Fruit fly (Drosophila melanogaster) whole organism, embryonic: Measurements from ENCODE around the gene CG6785.

Experiments used
- Ada2b ChIP-seq: fragments of 200-800 bp; sonication (Bioruptor generic); IDR thresholded peaks from 2 replicates; pipeline ENCODE4 v1.3.6; 2022; ENCODE audit warnings: missing biosample characterization, missing genetic modification characterization
- Aef1 ChIP-seq: fragments of 200-800 bp; sonication (Bioruptor generic); IDR thresholded peaks from 3 replicates; pipeline ENCODE4 v1.3.6; 2022; ENCODE audit warnings: missing biosample characterization, missing genetic modification characterization
- Atf-2 ChIP-seq: fragments of 200-800 bp; sonication (Bioruptor generic); optimal IDR thresholded peaks from 2 replicates; lab custom pipeline; 2016; ENCODE audit warnings: missing biosample characterization, missing genetic modification characterization
- BtbVII ChIP-seq: fragments of 200-800 bp; sonication (Bioruptor generic); optimal IDR thresholded peaks from 3 replicates; lab custom pipeline; 2017; ENCODE audit warnings: missing biosample characterization, mild to moderate bottlenecking, missing genetic modification characterization
- CG1024 ChIP-seq: fragments of 200-800 bp; sonication (Bioruptor generic); IDR thresholded peaks from 2 replicates; pipeline ENCODE4 v1.3.6; 2022; ENCODE audit warnings: missing biosample characterization, missing genetic modification characterization
- CG11085 ChIP-seq: fragments of 200-800 bp; sonication (Bioruptor generic); IDR thresholded peaks from 2 replicates; pipeline ENCODE4 v1.3.6; 2022; ENCODE audit warnings: missing biosample characterization, missing genetic modification characterization
- CG11398 ChIP-seq: fragments of 200-800 bp; sonication (Bioruptor generic); optimal IDR thresholded peaks from 2 replicates; lab custom pipeline; 2016; ENCODE audit warnings: missing biosample characterization, missing genetic modification characterization
- CG11696 ChIP-seq: fragments of 200-800 bp; sonication (Bioruptor generic); IDR thresholded peaks from 2 replicates; pipeline ENCODE4 v1.3.6; 2022; ENCODE audit warnings: missing biosample characterization, missing genetic modification characterization
- CG12219 ChIP-seq: fragments of 200-800 bp; sonication (Bioruptor generic); optimal IDR thresholded peaks from 3 replicates; lab custom pipeline; 2018; ENCODE audit warnings: missing biosample characterization, mild to moderate bottlenecking, missing genetic modification characterization
- CG14667 ChIP-seq: fragments of 200-800 bp; sonication (Bioruptor generic); IDR thresholded peaks from 2 replicates; pipeline ENCODE4 v1.3.6; 2022; ENCODE audit warnings: missing biosample characterization, missing genetic modification characterization
- CG14710 ChIP-seq: fragments of 200-800 bp; sonication (Bioruptor generic); optimal IDR thresholded peaks from 3 replicates; lab custom pipeline; 2019; ENCODE audit warnings: missing biosample characterization, mild to moderate bottlenecking, missing genetic modification characterization, moderate library complexity
- CG14860 ChIP-seq: fragments of 200-800 bp; sonication (Bioruptor generic); IDR thresholded peaks from 3 replicates; pipeline ENCODE4 v1.3.6; 2022; ENCODE audit warnings: missing biosample characterization, missing genetic modification characterization; ENCODE audit not compliant: partially characterized antibody
- CG1602 ChIP-seq: fragments of 200-800 bp; sonication (Bioruptor generic); optimal IDR thresholded peaks from 3 replicates; lab custom pipeline; 2016; ENCODE audit warnings: missing biosample characterization, missing genetic modification characterization
- CG1647 ChIP-seq: fragments of 200-800 bp; sonication (Bioruptor generic); optimal IDR thresholded peaks from 3 replicates; lab custom pipeline; 2016; ENCODE audit warnings: missing biosample characterization, missing genetic modification characterization
- CG16813 ChIP-seq: fragments of 200-800 bp; sonication (Bioruptor generic); IDR thresholded peaks from 3 replicates; pipeline ENCODE4 v1.3.6; 2022; ENCODE audit warnings: missing biosample characterization, missing genetic modification characterization; ENCODE audit not compliant: partially characterized antibody
- CG2129 ChIP-seq: fragments of 200-800 bp; sonication (Bioruptor generic); IDR thresholded peaks from 2 replicates; pipeline ENCODE4 v1.3.6; 2022; ENCODE audit warnings: missing biosample characterization, missing genetic modification characterization; ENCODE audit not compliant: partially characterized antibody
- CG31388 ChIP-seq: fragments of 200-800 bp; sonication (Bioruptor generic); optimal IDR thresholded peaks from 2 replicates; lab custom pipeline; 2016; ENCODE audit warnings: missing biosample characterization, missing genetic modification characterization
- CG34224 ChIP-seq: fragments of 200-800 bp; sonication (Bioruptor generic); IDR thresholded peaks from 3 replicates; pipeline ENCODE4 v1.3.6; 2022; ENCODE audit warnings: missing biosample characterization, missing genetic modification characterization; ENCODE audit not compliant: partially characterized antibody
- CG43689 ChIP-seq: fragments of 200-800 bp; sonication (Bioruptor generic); IDR thresholded peaks from 2 replicates; pipeline ENCODE4 v1.3.6; 2022; ENCODE audit warnings: missing biosample characterization, missing genetic modification characterization
- CG4404 ChIP-seq: fragments of 200-800 bp; sonication (Bioruptor generic); IDR thresholded peaks from 2 replicates; pipeline ENCODE4 v1.3.6; 2022; ENCODE audit warnings: missing biosample characterization, missing genetic modification characterization
- CG7372 ChIP-seq: fragments of 200-800 bp; sonication (Bioruptor generic); IDR thresholded peaks from 2 replicates; pipeline ENCODE4 v1.3.6; 2022; ENCODE audit warnings: missing biosample characterization, missing genetic modification characterization
- CG7987 ChIP-seq: fragments of 200-800 bp; sonication (Bioruptor generic); optimal IDR thresholded peaks from 2 replicates; lab custom pipeline; 2018; ENCODE audit warnings: missing biosample characterization, mild to moderate bottlenecking, missing genetic modification characterization, moderate library complexity
- D19A ChIP-seq: fragments of 200-800 bp; optimal IDR thresholded peaks from 3 replicates; lab custom pipeline; 2019; ENCODE audit warnings: missing biosample characterization, mild to moderate bottlenecking, missing genetic modification characterization, moderate library complexity
- Dll ChIP-seq: fragments of 200-800 bp; sonication (Bioruptor generic); IDR thresholded peaks from 4 replicates; pipeline ENCODE4 v1.3.6; 2022; ENCODE audit warnings: missing biosample characterization, missing genetic modification characterization; ENCODE audit not compliant: partially characterized antibody
- HLH3B ChIP-seq: fragments of 200-800 bp; sonication (Bioruptor generic); IDR thresholded peaks from 2 replicates; pipeline ENCODE4 v1.3.6; 2022; ENCODE audit warnings: missing biosample characterization, missing genetic modification characterization
- Nf-YA ChIP-seq: fragments of 200-800 bp; sonication (Bioruptor generic); IDR thresholded peaks from 2 replicates; pipeline ENCODE4 v1.3.6; 2022; ENCODE audit warnings: missing biosample characterization, missing genetic modification characterization
- Oaz ChIP-seq: fragments of 200-800 bp; sonication (Bioruptor generic); IDR thresholded peaks from 2 replicates; pipeline ENCODE4 v1.3.6; 2022; ENCODE audit warnings: missing biosample characterization, missing genetic modification characterization
- PHDP ChIP-seq: fragments of 200-800 bp; sonication (Bioruptor generic); optimal IDR thresholded peaks from 3 replicates; lab custom pipeline; 2018; ENCODE audit warnings: missing biosample characterization, mild to moderate bottlenecking, missing genetic modification characterization, moderate library complexity
- Spps ChIP-seq: fragments of 200-800 bp; sonication (Bioruptor generic); optimal IDR thresholded peaks from 2 replicates; lab custom pipeline; 2018; ENCODE audit warnings: missing biosample characterization, mild to moderate bottlenecking, missing genetic modification characterization
- Xbp1 ChIP-seq: fragments of 200-800 bp; sonication (Bioruptor generic); optimal IDR thresholded peaks from 3 replicates; lab custom pipeline; 2016; ENCODE audit warnings: missing biosample characterization, mild to moderate bottlenecking, missing genetic modification characterization
- aop ChIP-seq: fragments of 200-800 bp; sonication (Bioruptor generic); IDR thresholded peaks from 2 replicates; pipeline ENCODE4 v1.3.6; 2022; ENCODE audit warnings: missing biosample characterization, missing genetic modification characterization
- ara ChIP-seq: fragments of 200-800 bp; sonication (Bioruptor generic); IDR thresholded peaks from 2 replicates; pipeline ENCODE4 v1.3.6; 2022; ENCODE audit warnings: missing biosample characterization, missing genetic modification characterization
- az2 ChIP-seq: fragments of 200-800 bp; sonication (Bioruptor generic); optimal IDR thresholded peaks from 3 replicates; lab custom pipeline; 2016; ENCODE audit warnings: missing biosample characterization, missing genetic modification characterization
- cad ChIP-seq: fragments of >200 bp; optimal IDR thresholded peaks from 2 replicates; lab custom pipeline; 2017; ENCODE audit warnings: missing biosample characterization, missing genetic modification characterization
- cato ChIP-seq: fragments of 200-800 bp; sonication (Bioruptor generic); optimal IDR thresholded peaks from 2 replicates; lab custom pipeline; 2016; ENCODE audit warnings: missing biosample characterization, missing genetic modification characterization, borderline replicate concordance
- dan ChIP-seq: fragments of 200-800 bp; sonication (Bioruptor generic); IDR thresholded peaks from 2 replicates; pipeline ENCODE4 v1.3.6; 2022; ENCODE audit warnings: missing biosample characterization, missing genetic modification characterization
- gce ChIP-seq: fragments of 200-800 bp; sonication (Bioruptor generic); IDR thresholded peaks from 3 replicates; pipeline ENCODE4 v1.3.6; 2022; ENCODE audit warnings: missing biosample characterization, missing genetic modification characterization
- gcm2 ChIP-seq: fragments of 200-800 bp; sonication (Bioruptor generic); optimal IDR thresholded peaks from 2 replicates; lab custom pipeline; 2016; ENCODE audit warnings: missing biosample characterization, missing genetic modification characterization
- luna ChIP-seq: fragments of 200-800 bp; sonication (Bioruptor generic); optimal IDR thresholded peaks from 2 replicates; lab custom pipeline; 2016; ENCODE audit warnings: missing biosample characterization, missing genetic modification characterization
- mld ChIP-seq: fragments of 200-800 bp; sonication (Bioruptor generic); IDR thresholded peaks from 3 replicates; pipeline ENCODE4 v1.3.6; 2022; ENCODE audit warnings: missing biosample characterization, missing genetic modification characterization; ENCODE audit not compliant: partially characterized antibody
- nmo ChIP-seq: fragments of 200-800 bp; sonication (Bioruptor generic); optimal IDR thresholded peaks from 2 replicates; lab custom pipeline; 2018; ENCODE audit warnings: missing biosample characterization, mild to moderate bottlenecking, missing genetic modification characterization, moderate library complexity
- p53 ChIP-seq: fragments of 200-800 bp; sonication (Bioruptor generic); optimal IDR thresholded peaks from 2 replicates; lab custom pipeline; 2016; ENCODE audit warnings: missing biosample characterization, missing genetic modification characterization
- pita ChIP-seq: fragments of 200-800 bp; sonication (Bioruptor generic); optimal IDR thresholded peaks from 2 replicates; lab custom pipeline; 2017; ENCODE audit warnings: missing biosample characterization, mild to moderate bottlenecking, missing genetic modification characterization
- pros ChIP-seq: fragments of 200-800 bp; sonication (Bioruptor generic); optimal IDR thresholded peaks from 3 replicates; lab custom pipeline; 2019; ENCODE audit warnings: missing biosample characterization, mild to moderate bottlenecking, missing genetic modification characterization, moderate library complexity
- shn ChIP-seq: fragments of 200-800 bp; sonication (Bioruptor generic); optimal IDR thresholded peaks from 3 replicates; lab custom pipeline; 2016; ENCODE audit warnings: missing biosample characterization, missing genetic modification characterization
- sisA ChIP-seq: fragments of 200-800 bp; sonication (Bioruptor generic); IDR thresholded peaks from 2 replicates; pipeline ENCODE4 v1.3.6; 2022; ENCODE audit warnings: missing biosample characterization, missing genetic modification characterization
- slbo ChIP-seq: fragments of 200-800 bp; sonication (Bioruptor generic); IDR thresholded peaks from 2 replicates; pipeline ENCODE4 v1.3.6; 2022; ENCODE audit warnings: missing biosample characterization, missing genetic modification characterization
- tll ChIP-seq, 2 experiments: fragments of 200-800 bp in 1 of 2; fragments of >200 bp in 1 of 2; sonication (Bioruptor generic) in 1 of 2; optimal IDR thresholded peaks; 2 replicates each; lab custom pipeline; 2017 to 2019; ENCODE audit warnings: missing biosample characterization in 2 of 2, missing genetic modification characterization in 2 of 2, mild to moderate bottlenecking in 1 of 2, moderate library complexity in 1 of 2

The CG6785 gene

DNA sequence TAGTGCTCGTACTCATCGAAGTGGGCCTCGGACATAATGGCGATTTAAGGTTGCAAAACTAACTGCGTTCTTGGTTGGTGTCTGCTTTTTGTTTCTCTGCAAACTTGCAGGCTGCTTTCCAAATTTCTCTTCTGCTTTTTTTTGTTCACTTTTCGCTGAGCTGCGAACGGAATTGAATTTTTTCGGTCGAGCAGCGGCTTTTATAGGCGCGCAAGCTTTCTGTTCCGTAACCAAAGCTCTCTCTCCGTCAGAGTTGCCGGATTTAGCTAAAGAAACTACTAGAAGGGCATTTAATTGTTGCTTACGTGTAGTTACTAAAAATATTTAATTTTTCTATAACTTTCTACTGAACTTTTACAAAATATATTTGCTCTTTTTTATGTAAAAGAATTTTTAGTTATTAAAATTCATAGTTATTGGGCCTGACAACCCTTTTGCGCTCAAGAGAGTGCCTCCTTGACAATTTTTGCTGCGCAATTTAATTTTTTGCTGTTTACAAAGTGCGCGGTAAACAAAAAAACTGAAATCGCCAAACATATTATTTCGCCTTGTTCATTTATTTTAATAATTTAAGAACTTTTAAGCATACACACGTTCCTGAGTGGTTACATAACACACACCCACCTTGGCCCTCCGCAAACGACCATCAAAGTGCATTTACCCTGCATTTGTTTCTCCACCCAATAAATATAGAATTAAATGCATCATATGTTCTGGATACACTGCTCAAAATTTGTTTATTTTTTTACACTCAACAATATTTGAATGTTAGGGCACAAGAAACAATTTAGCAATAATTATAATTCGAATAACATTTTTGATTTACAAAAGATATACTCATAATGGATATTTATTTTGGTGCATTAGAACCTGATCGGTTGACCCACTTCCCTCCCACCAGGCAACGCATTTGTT is 1.2 kb upstream of the CG6785 start, which contains the start of gene CG6770 (continued):
- TF ChIP-seq gce (GFP tag; lab: Robert Waterston, UW), result peak; percentile 71
- peak; percentile 54 for TF ChIP-seq az2 (GFP tag; lab: Kevin White, UChicago)
- TF ChIP-seq luna, result no peak
- no peak for TF ChIP-seq CG14860 (GFP tag; lab: Robert Waterston, UW)
- TF ChIP-seq CG14667, result peak; percentile 60; the same call in 1 of the 2 replicates
- peak; percentile 58 for TF ChIP-seq CG12219 (GFP tag; lab: Kevin White, UChicago)
- peak; percentile 80 for TF ChIP-seq Ada2b (GFP tag; lab: Robert Waterston, UW)
- TF ChIP-seq gcm2 (GFP tag; lab: Kevin White, UChicago), result peak; percentile 8
- TF ChIP-seq CG7987 (GFP tag; lab: Kevin White, UChicago), result peak; percentile 42
- peak; percentile 71 for TF ChIP-seq Xbp1 (GFP tag; lab: Kevin White, UChicago)
- TF ChIP-seq dan (GFP tag; lab: Robert Waterston, UW), result no peak
- TF ChIP-seq slbo, result peak; percentile 85
- TF ChIP-seq Spps (tag; lab: Kevin White, UChicago), result peak; percentile 49
- peak; percentile 56 for TF ChIP-seq nmo (GFP tag; lab: Kevin White, UChicago)
- peak; percentile 55 for TF ChIP-seq Nf-YA
- peak; percentile 67; the same call in 1 of the 2 replicates for TF ChIP-seq CG7372 (GFP tag; lab: Robert Waterston, UW)
- peak; percentile 57; the same call in 1 of the 2 replicates for TF ChIP-seq CG4404
- peak; percentile 57 for TF ChIP-seq CG1647 (GFP tag; lab: Kevin White, UChicago)
- TF ChIP-seq cato (GFP tag; lab: Kevin White, UChicago), result peak; percentile 39
- TF ChIP-seq mld, result 0 out of 3 replicates have a peak, but pooled peaks have one; percentile 19
- no peak for TF ChIP-seq Atf-2 (GFP tag; lab: Kevin White, UChicago)
- TF ChIP-seq CG1602, result peak; percentile 39
- TF ChIP-seq CG11398 (GFP tag; lab: Kevin White, UChicago), result peak; percentile 20
- TF ChIP-seq CG11696 (GFP tag; lab: Robert Waterston, UW), result peak; percentile 71
- TF ChIP-seq Aef1, result peak; percentile 74
- TF ChIP-seq pita (GFP tag; lab: Kevin White, UChicago), result no peak
- no peak for TF ChIP-seq CG2129
- TF ChIP-seq CG16813 (GFP tag; lab: Robert Waterston, UW), result no peak
- TF ChIP-seq Dll, result no peak
- peak; percentile 62 for TF ChIP-seq ara (GFP tag; lab: Robert Waterston, UW)
- no peak for TF ChIP-seq tll (GFP tag; optimal IDR thresholded peaks at IDR 0.05; lab: Kevin White, UChicago)
- TF ChIP-seq CG43689, result no peak; the same call in 1 of the 2 replicates
- peak; percentile 83 for TF ChIP-seq BtbVII (GFP tag; lab: Kevin White, UChicago)
- TF ChIP-seq D19A (tag; lab: Kevin White, UChicago), result peak; percentile 74
- peak; percentile 36 for TF ChIP-seq CG14710
- TF ChIP-seq PHDP (tag; lab: Kevin White, UChicago), result peak; percentile 93
- peak; percentile 4 for TF ChIP-seq p53
- peak; percentile 74 for TF ChIP-seq Oaz (GFP tag; lab: Robert Waterston, UW)
- TF ChIP-seq CG1024 (GFP tag; lab: Robert Waterston, UW), result no peak; the same call in none of the 2 replicates
- TF ChIP-seq pros (GFP tag; lab: Kevin White, UChicago), result no peak
- peak; percentile 51 for TF ChIP-seq sisA
- peak; percentile 14 for TF ChIP-seq CG31388 (GFP tag; lab: Kevin White, UChicago)
- TF ChIP-seq CG34224, result no peak
- TF ChIP-seq HLH3B (GFP tag; lab: Robert Waterston, UW), result peak; percentile 81
- no peak for TF ChIP-seq cad
- peak; percentile 1 for TF ChIP-seq shn (GFP tag; lab: Kevin White, UChicago)
- TF ChIP-seq aop, result no peak
- 0 out of 2 replicates have a peak, but pooled peaks have one; percentile 13 for TF ChIP-seq CG11085 (GFP tag; lab: Robert Waterston, UW)
